Worm (Caenorhabditis elegans) whole organism, L4/young adult: ENCODE results near the gene Y48C3A.12.

Experiments
- W03F9.2 ChIP-seq: fragments of 150-350 bp; optimal IDR thresholded peaks from 2 replicates; lab custom pipeline; 2014; ENCODE audit warnings: missing biosample characterization, missing genetic modification characterization
- dao-5 ChIP-seq: sonication (generic microtip); optimal IDR thresholded peaks from 2 replicates; lab custom pipeline; 2016; ENCODE audit warnings: missing genotype, missing genetic modification characterization, moderate library complexity, missing compliant biosample characterization
- him-1 ChIP-seq: sonication (generic microtip); optimal IDR thresholded peaks from 2 replicates; lab custom pipeline; 2016; ENCODE audit warnings: missing genotype, missing genetic modification reagents, missing genetic modification characterization, missing compliant biosample characterization

DNA sequence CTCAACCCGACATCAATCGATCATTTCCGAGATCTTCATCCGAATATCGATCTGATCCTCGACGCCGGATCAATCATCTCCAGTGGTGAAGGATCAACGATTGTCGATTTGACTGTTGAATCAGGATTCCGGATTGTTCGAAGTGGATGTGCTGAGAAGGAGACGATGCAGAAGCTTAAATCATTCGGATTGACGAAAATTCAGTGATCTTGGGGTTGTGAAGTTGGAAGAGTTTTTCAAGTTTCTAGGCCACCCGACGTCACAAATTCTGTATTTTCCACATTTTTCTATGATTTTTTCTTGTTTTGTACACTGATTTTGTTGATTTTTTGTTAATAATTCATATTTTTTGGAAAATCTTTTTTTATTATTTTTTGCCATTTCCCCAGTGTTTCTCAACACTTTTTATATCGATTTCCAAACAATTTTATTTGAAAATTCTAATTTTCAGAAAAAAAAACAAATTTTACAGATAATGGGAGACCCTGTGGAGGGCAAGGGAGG is 38.4 kb downstream of the Y48C3A.12 start, which contains the start of gene Y48E1C.1:
- TF ChIP-seq him-1 (no peak), W03F9.2 (tag; lab: Kevin White, UChicago) (no peak), dao-5 (tag; lab: Kevin White, UChicago) (no peak)
